Fruit fly (Drosophila melanogaster) whole organism, prepupa: ENCODE data around the gene CG14535.
A peak's percentile ranks its signal among the peaks of the same experiment; 100 is the strongest.

Experiments used
- CG10669 ChIP-seq: fragments of 200-800 bp; sonication (Bioruptor generic); optimal IDR thresholded peaks from 3 replicates; lab custom pipeline; 2018; ENCODE audit warnings: missing biosample characterization, mild to moderate bottlenecking, missing genetic modification characterization, moderate library complexity
- CG16779 ChIP-seq: fragments of 200-800 bp; sonication (Bioruptor generic); optimal IDR thresholded peaks from 3 replicates; lab custom pipeline; 2017; ENCODE audit warnings: missing biosample characterization, mild to moderate bottlenecking, missing genetic modification characterization
- CG3032 ChIP-seq: fragments of 200-800 bp; optimal IDR thresholded peaks from 2 replicates; lab custom pipeline; 2019; ENCODE audit warnings: missing biosample characterization, mild to moderate bottlenecking, missing genetic modification characterization, moderate library complexity
- CG6276 ChIP-seq: fragments of 200-800 bp; sonication (Bioruptor generic); optimal IDR thresholded peaks from 2 replicates; lab custom pipeline; 2017; ENCODE audit warnings: missing biosample characterization, mild to moderate bottlenecking, missing genetic modification characterization
- Hr4 ChIP-seq: fragments of 200-800 bp; sonication (Bioruptor generic); optimal IDR thresholded peaks from 3 replicates; lab custom pipeline; 2016; ENCODE audit warnings: missing biosample characterization, missing genetic modification characterization
- fd59A ChIP-seq: fragments of 200-800 bp; sonication (Bioruptor generic); optimal IDR thresholded peaks from 2 replicates; lab custom pipeline; 2017; ENCODE audit warnings: missing biosample characterization, mild to moderate bottlenecking, missing genetic modification characterization, missing genetic modification reagents
- fd85E ChIP-seq: fragments of 200-800 bp; sonication (Bioruptor generic); optimal IDR thresholded peaks from 3 replicates; lab custom pipeline; 2016; ENCODE audit warnings: missing biosample characterization, missing genetic modification characterization

DNA sequence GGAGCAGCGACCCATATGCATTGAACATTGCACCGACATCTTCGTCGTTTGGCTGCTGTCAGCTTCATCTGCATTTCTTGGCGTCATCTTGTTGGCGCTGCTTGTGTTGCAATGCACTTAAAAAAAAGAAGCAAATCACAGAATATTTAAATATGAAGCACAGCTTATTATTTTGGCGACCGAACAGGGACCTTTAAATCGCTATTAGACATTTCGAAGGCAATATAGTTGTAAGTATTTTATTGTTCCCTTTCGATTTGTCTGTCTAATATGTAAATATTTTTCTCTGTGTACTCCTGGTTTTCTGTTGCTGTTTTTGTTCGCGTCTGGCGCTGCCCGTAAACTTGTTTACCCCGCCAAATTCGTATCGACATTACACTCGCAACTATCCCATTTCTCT is 44.7 kb upstream of the CG14535 start:
- TF ChIP-seq Hr4 (GFP tag; lab: Kevin White, UChicago) (peak; percentile 99), CG16779 (tag; lab: Kevin White, UChicago) (peak; percentile 89), fd85E (GFP tag; lab: Kevin White, UChicago) (peak; percentile 86), fd59A (peak; percentile 97), CG10669 (peak; percentile 96), CG6276 (GFP tag; lab: Kevin White, UChicago) (peak; percentile 96), CG3032 (tag; lab: Kevin White, UChicago) (peak; percentile 97)
